Fruit fly (Drosophila melanogaster): Measurements from ENCODE around the gene CG6683.
A peak's percentile ranks its signal among the peaks of the same experiment; 100 is the strongest.

The CG6683 gene

dm6 chr3L:8546355-8546771 lies 31.6 kb upstream of the CG6683 start (continued):
- TF ChIP-seq Dif (GFP tag; optimal IDR thresholded peaks at IDR 0.05; ENCODE audit: partially characterized antibody) (peak; percentile 99), Myc (optimal IDR thresholded peaks at IDR 0.05) (no peak)

DNA sequence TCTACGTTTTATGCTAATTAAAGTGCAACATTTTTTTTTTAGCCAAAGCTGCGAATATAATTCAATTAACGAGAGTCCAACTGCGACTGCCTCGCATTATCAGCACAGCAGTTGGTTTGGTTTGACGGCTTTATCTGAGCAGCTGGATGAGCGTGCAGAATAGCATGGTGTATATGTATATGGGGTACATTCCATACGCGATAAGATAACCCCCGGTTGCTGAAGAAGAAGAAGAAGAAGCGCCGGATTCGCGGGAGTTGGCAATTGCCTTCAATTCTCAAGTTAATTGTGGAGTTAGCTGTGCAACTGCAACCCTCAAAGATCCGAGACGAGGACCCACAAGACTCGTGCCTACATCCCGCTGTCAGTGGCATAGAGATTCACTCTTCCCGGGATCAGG lies 30.8 kb upstream of the CG6683 start:
- no peak for TF ChIP-seq Hnf4 (GFP tag; optimal IDR thresholded peaks at IDR 0.05)
- TF ChIP-seq h (GFP tag; optimal IDR thresholded peaks at IDR 0.05) = peak; percentile 3
- no peak for TF ChIP-seq sv (GFP tag; optimal IDR thresholded peaks at IDR 0.05)
- TF ChIP-seq N (GFP tag; optimal IDR thresholded peaks at IDR 0.05) = no peak
- no peak for TF ChIP-seq Rel (GFP tag; optimal IDR thresholded peaks at IDR 0.05)
- TF ChIP-seq Rel (tag; optimal IDR thresholded peaks at IDR 0.05) = peak; percentile 45
- TF ChIP-seq br (GFP tag; optimal IDR thresholded peaks at IDR 0.05) = no peak

DNA sequence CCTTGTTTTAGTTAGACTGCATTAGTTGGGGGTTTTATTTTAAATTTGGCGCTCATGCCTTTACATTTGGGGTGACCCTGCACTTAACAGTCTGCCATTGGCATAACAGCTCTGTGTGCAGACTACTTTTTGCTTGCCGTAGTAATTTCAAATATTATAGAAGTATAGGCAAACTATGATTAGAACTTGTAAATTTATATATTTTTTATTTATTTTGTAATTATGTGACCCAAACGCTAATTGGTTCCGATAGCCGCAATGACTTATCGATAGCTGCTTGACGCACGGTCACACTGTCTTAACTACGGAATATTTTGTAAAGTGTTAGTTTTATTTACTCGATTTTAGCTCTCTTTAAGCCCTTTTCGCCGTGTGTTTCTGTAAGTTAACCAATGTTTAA lies 30.0 kb upstream of the CG6683 start, which contains the start of gene rhea:
TSS of gene rhea (plus strand) at position 292 of the 400 bp plus-strand sequence.
- peak; percentile 14 for TF ChIP-seq Hr83 (GFP tag; optimal IDR thresholded peaks at IDR 0.05; ENCODE audit: poor library complexity, severe bottlenecking)
- no peak for TF ChIP-seq Dif (GFP tag; optimal IDR thresholded peaks at IDR 0.05; ENCODE audit: partially characterized antibody)
- TF ChIP-seq CG32264 (GFP tag; optimal IDR thresholded peaks at IDR 0.05) = no peak
- no peak for TF ChIP-seq N (GFP tag; optimal IDR thresholded peaks at IDR 0.05)
- TF ChIP-seq Hnf4 (GFP tag; optimal IDR thresholded peaks at IDR 0.05) = no peak
- no peak for TF ChIP-seq woc (GFP tag; optimal IDR thresholded peaks at IDR 0.05)
- TF ChIP-seq Abd-B (GFP tag; optimal IDR thresholded peaks at IDR 0.05) = no peak
- TF ChIP-seq Jra (GFP tag; optimal IDR thresholded peaks at IDR 0.05) = no peak
- no peak for TF ChIP-seq Myc (optimal IDR thresholded peaks at IDR 0.05)
- peak; percentile 14 for TF ChIP-seq dsf (GFP tag; optimal IDR thresholded peaks at IDR 0.05; ENCODE audit: borderline replicate concordance)
- no peak for TF ChIP-seq sage (GFP tag; optimal IDR thresholded peaks at IDR 0.05)
- TF ChIP-seq dl (GFP tag; optimal IDR thresholded peaks at IDR 0.05; ENCODE audit: insufficient read depth in 1 of 2, partially characterized antibody in 2 of 2) = no peak
- no peak for TF ChIP-seq lola (GFP tag; optimal IDR thresholded peaks at IDR 0.05)
- TF ChIP-seq br (GFP tag; optimal IDR thresholded peaks at IDR 0.05) = no peak
- no peak for TF ChIP-seq Dfd (GFP tag; optimal IDR thresholded peaks at IDR 0.05)
- TF ChIP-seq Vsx2 (GFP tag; optimal IDR thresholded peaks at IDR 0.05; ENCODE audit: partially characterized antibody) = no peak
- TF ChIP-seq brk (GFP tag; optimal IDR thresholded peaks at IDR 0.05) = no peak
- peak; percentile 14 for TF ChIP-seq HLH106 (tag; optimal IDR thresholded peaks at IDR 0.05)
- no peak for TF ChIP-seq Hr78 (GFP tag; optimal IDR thresholded peaks at IDR 0.05)
- no peak for TF ChIP-seq Mio (GFP tag; optimal IDR thresholded peaks at IDR 0.05)
- no peak for TF ChIP-seq GATAd (GFP tag; optimal IDR thresholded peaks at IDR 0.05)
- no peak for TF ChIP-seq CrebA (GFP tag; optimal IDR thresholded peaks at IDR 0.05; ENCODE audit: borderline replicate concordance)
- peak; percentile 27 for TF ChIP-seq h (GFP tag; optimal IDR thresholded peaks at IDR 0.05)
- no peak for TF ChIP-seq pan (optimal IDR thresholded peaks at IDR 0.05)
- no peak for TF ChIP-seq usp (GFP tag; optimal IDR thresholded peaks at IDR 0.05)
- no peak for TF ChIP-seq tai (GFP tag; optimal IDR thresholded peaks at IDR 0.05)
- no peak for TF ChIP-seq ey (GFP tag; optimal IDR thresholded peaks at IDR 0.05)
- TF ChIP-seq foxo (GFP tag; optimal IDR thresholded peaks at IDR 0.05) = no peak
- no peak for TF ChIP-seq dmrt93B (GFP tag; optimal IDR thresholded peaks at IDR 0.05)
- no peak for TF ChIP-seq sv (GFP tag; optimal IDR thresholded peaks at IDR 0.05)
- TF ChIP-seq Sp1 (GFP tag; optimal IDR thresholded peaks at IDR 0.05) = no peak
- no peak for TF ChIP-seq CG9705 (GFP tag; optimal IDR thresholded peaks at IDR 0.05)
- no peak for TF ChIP-seq jim (GFP tag; optimal IDR thresholded peaks at IDR 0.05)
- TF ChIP-seq rgr (GFP tag; optimal IDR thresholded peaks at IDR 0.05) = peak; percentile 25
- no peak for TF ChIP-seq Rel (GFP tag; optimal IDR thresholded peaks at IDR 0.05)
- peak; percentile 12 for TF ChIP-seq Rel (tag; optimal IDR thresholded peaks at IDR 0.05)
- peak; percentile 19 for TF ChIP-seq psq (GFP tag; optimal IDR thresholded peaks at IDR 0.05)
- TF ChIP-seq OdsH (GFP tag; optimal IDR thresholded peaks at IDR 0.05) = no peak
- no peak for TF ChIP-seq fru (GFP tag; optimal IDR thresholded peaks at IDR 0.05)

Measured in whole organism, wandering third instar larva.